Worm (Caenorhabditis elegans) whole organism, young adult: ENCODE data around the gene C34C12.1.

ENCODE experiments used
- B0261.1 ChIP-seq: sonication (generic microtip); optimal IDR thresholded peaks from 2 replicates; lab custom pipeline; 2016; ENCODE audit warnings: mild to moderate bottlenecking, missing genetic modification characterization, moderate library complexity, missing compliant biosample characterization
- F23B12.7 ChIP-seq: sonication (generic microtip); optimal IDR thresholded peaks from 2 replicates; lab custom pipeline; 2017; ENCODE audit warnings: missing genetic modification characterization, mild to moderate bottlenecking, missing compliant biosample characterization, antibody characterized with exemption, moderate library complexity; ENCODE audit not compliant: insufficient read depth
- F33H1.4 ChIP-seq: fragments of 200-800 bp; sonication (Bioruptor generic); IDR thresholded peaks from 2 replicates; pipeline ENCODE4 v1.3.6; 2022; ENCODE audit warnings: missing genetic modification reagents, missing genetic modification characterization, missing compliant biosample characterization
- F55B11.4 ChIP-seq: sonication (generic microtip); optimal IDR thresholded peaks from 2 replicates; lab custom pipeline; 2016; ENCODE audit warnings: missing compliant biosample characterization, missing genetic modification characterization, borderline replicate concordance; ENCODE audit not compliant: insufficient read depth
- F57C9.4 ChIP-seq: sonication (generic microtip); optimal IDR thresholded peaks from 2 replicates; lab custom pipeline; 2017; ENCODE audit warnings: mild to moderate bottlenecking, missing genetic modification characterization, missing compliant biosample characterization
- Y56A3A.18 ChIP-seq: fragments of 200-800 bp; sonication (Bioruptor generic); IDR thresholded peaks from 2 replicates; pipeline ENCODE4 v1.3.6; 2022; ENCODE audit warnings: missing genetic modification reagents, missing genetic modification characterization, missing compliant biosample characterization
- Y79H2A.3 ChIP-seq: fragments of 200-800 bp; sonication (Bioruptor generic); conservative IDR thresholded peaks from 2 replicates; pipeline ENCODE4 v1.3.6; 2022; ENCODE audit warnings: missing genetic modification reagents, missing genetic modification characterization, missing compliant biosample characterization
- aptf-3 ChIP-seq: fragments of 200-800 bp; sonication (Bioruptor generic); IDR thresholded peaks from 2 replicates; pipeline ENCODE4 v1.3.6; 2022; ENCODE audit warnings: missing genetic modification characterization, missing compliant biosample characterization
- attf-5 ChIP-seq: fragments of 200-800 bp; sonication (Bioruptor generic); optimal IDR thresholded peaks from 2 replicates; lab custom pipeline; 2018; ENCODE audit warnings: mild to moderate bottlenecking, missing genetic modification characterization, missing compliant biosample characterization
- cebp-2 ChIP-seq: fragments of 200-800 bp; sonication (Bioruptor generic); IDR thresholded peaks from 2 replicates; pipeline ENCODE4 v1.3.6; 2022; ENCODE audit warnings: missing genetic modification characterization, missing compliant biosample characterization
- ceh-79 ChIP-seq: sonication (generic microtip); optimal IDR thresholded peaks from 2 replicates; lab custom pipeline; 2017; ENCODE audit warnings: mild to moderate bottlenecking, missing genetic modification characterization, missing compliant biosample characterization
- chd-7 ChIP-seq: sonication (generic microtip); optimal IDR thresholded peaks from 2 replicates; lab custom pipeline; 2016; ENCODE audit warnings: mild to moderate bottlenecking, missing genetic modification characterization, moderate library complexity, missing compliant biosample characterization
- die-1 ChIP-seq: sonication (generic microtip); optimal IDR thresholded peaks from 2 replicates; lab custom pipeline; 2016; ENCODE audit warnings: missing genotype, mild to moderate bottlenecking, missing genetic modification characterization, missing compliant biosample characterization
- dox-1 ChIP-seq: fragments of 200-800 bp; sonication (Bioruptor generic); IDR thresholded peaks from 2 replicates; pipeline ENCODE4 v1.3.6; 2022; ENCODE audit warnings: missing genetic modification reagents, missing genetic modification characterization, missing compliant biosample characterization
- efl-1 ChIP-seq: fragments of 150-350 bp; optimal IDR thresholded peaks from 2 replicates; lab custom pipeline; 2014; ENCODE audit warnings: missing biosample characterization, missing genetic modification reagents, missing genetic modification characterization
- egrh-3 ChIP-seq: fragments of 200-800 bp; sonication (Bioruptor generic); IDR thresholded peaks from 2 replicates; pipeline ENCODE4 v1.3.6; 2022; ENCODE audit warnings: missing genetic modification reagents, missing genetic modification characterization, missing compliant biosample characterization
- ekl-4 ChIP-seq: fragments of 200-800 bp; sonication (Bioruptor generic); IDR thresholded peaks from 2 replicates; pipeline ENCODE4 v1.3.6; 2022; ENCODE audit warnings: missing genetic modification reagents, missing genetic modification characterization, missing compliant biosample characterization
- him-1 ChIP-seq: sonication (generic microtip); optimal IDR thresholded peaks from 2 replicates; lab custom pipeline; 2016; ENCODE audit warnings: missing genotype, missing genetic modification reagents, missing genetic modification characterization, missing compliant biosample characterization
- hlh-26 ChIP-seq: fragments of 200-800 bp; sonication (Bioruptor generic); conservative IDR thresholded peaks from 2 replicates; pipeline ENCODE4 v1.3.6; 2022; ENCODE audit warnings: missing genetic modification reagents, missing genetic modification characterization, missing compliant biosample characterization
- hmg-1.2 ChIP-seq: fragments of 200-800 bp; sonication (Bioruptor generic); IDR thresholded peaks from 2 replicates; pipeline ENCODE4 v1.3.6; 2022; ENCODE audit warnings: missing genetic modification reagents, missing genetic modification characterization, missing compliant biosample characterization
- hrde-1 ChIP-seq: sonication (generic microtip); optimal IDR thresholded peaks from 2 replicates; lab custom pipeline; 2016; ENCODE audit warnings: missing genetic modification characterization, mild to moderate bottlenecking, missing compliant biosample characterization, moderate library complexity, missing genotype, missing genetic modification reagents, borderline replicate concordance
- lin-26 ChIP-seq: fragments of 200-800 bp; sonication (Bioruptor generic); IDR thresholded peaks from 2 replicates; pipeline ENCODE4 v1.3.6; 2022; ENCODE audit warnings: missing genetic modification reagents, missing genetic modification characterization, missing compliant biosample characterization
- lin-35 ChIP-seq, 3 experiments: fragments of 150-350 bp in 2 of 3; sonication (generic microtip) in 1 of 3; optimal IDR thresholded peaks; 2 replicates each; lab custom pipeline; 2014 to 2018; ENCODE audit warnings: missing biosample characterization in 3 of 3, missing genetic modification characterization in 3 of 3, missing genetic modification reagents in 3 of 3
- lin-54 ChIP-seq: fragments of 200-800 bp; sonication (Bioruptor generic); optimal IDR thresholded peaks from 2 replicates; lab custom pipeline; 2018; ENCODE audit warnings: mild to moderate bottlenecking, missing genetic modification characterization, missing compliant biosample characterization
- lsl-1 ChIP-seq: fragments of 200-800 bp; sonication (Bioruptor generic); optimal IDR thresholded peaks from 2 replicates; lab custom pipeline; 2018; ENCODE audit warnings: mild to moderate bottlenecking, missing genetic modification characterization, moderate library complexity, missing compliant biosample characterization
- lsy-27 ChIP-seq: sonication (generic microtip); optimal IDR thresholded peaks from 2 replicates; lab custom pipeline; 2017; ENCODE audit warnings: missing genetic modification characterization, mild to moderate bottlenecking, missing compliant biosample characterization, antibody characterized with exemption, missing genotype, borderline replicate concordance; ENCODE audit not compliant: insufficient read depth
- madf-10 ChIP-seq: sonication (generic microtip); optimal IDR thresholded peaks from 2 replicates; lab custom pipeline; 2016; ENCODE audit warnings: mild to moderate bottlenecking, missing genetic modification characterization, missing compliant biosample characterization
- madf-6 ChIP-seq: fragments of 200-800 bp; sonication (Bioruptor generic); IDR thresholded peaks from 2 replicates; pipeline ENCODE4 v1.3.6; 2022; ENCODE audit warnings: missing genetic modification reagents, missing genetic modification characterization, missing compliant biosample characterization
- mcd-1 ChIP-seq: fragments of 200-800 bp; sonication (Bioruptor generic); IDR thresholded peaks from 2 replicates; pipeline ENCODE4 v1.3.6; 2022; ENCODE audit warnings: missing genetic modification reagents, missing genetic modification characterization, missing compliant biosample characterization
- mxl-1 ChIP-seq: sonication (generic microtip); optimal IDR thresholded peaks from 2 replicates; lab custom pipeline; 2016; ENCODE audit warnings: missing genetic modification characterization, missing compliant biosample characterization
- nhr-90 ChIP-seq: sonication (generic microtip); optimal IDR thresholded peaks from 2 replicates; lab custom pipeline; 2016; ENCODE audit warnings: missing genotype, mild to moderate bottlenecking, missing genetic modification characterization, missing compliant biosample characterization
- pbrm-1 ChIP-seq: fragments of 200-800 bp; sonication (Bioruptor generic); IDR thresholded peaks from 2 replicates; pipeline ENCODE4 v1.3.6; 2022; ENCODE audit warnings: missing genetic modification reagents, missing genetic modification characterization, missing compliant biosample characterization
- repo-1 ChIP-seq: sonication (generic microtip); optimal IDR thresholded peaks from 2 replicates; lab custom pipeline; 2017; ENCODE audit warnings: mild to moderate bottlenecking, missing genetic modification characterization, missing compliant biosample characterization
- rpc-1 ChIP-seq, 2 experiments: fragments of 150-350 bp in 1 of 2; sonication (generic microtip) in 1 of 2; optimal IDR thresholded peaks; 2 replicates each; lab custom pipeline; 2014 to 2018; ENCODE audit warnings: missing biosample characterization in 1 of 2, missing genetic modification characterization in 1 of 2, missing genetic modification reagents in 1 of 2, missing genotype in 1 of 2
- snpc-4 ChIP-seq, 5 experiments: fragments of 150-350 bp in 1 of 5; sonication (generic microtip) in 4 of 5; optimal IDR thresholded peaks; 2 replicates each; lab custom pipeline; 2014 to 2018; ENCODE audit warnings: missing genetic modification characterization in 5 of 5, missing biosample characterization in 3 of 5, antibody characterized with exemption in 2 of 5, mild to moderate bottlenecking in 2 of 5, missing compliant biosample characterization in 2 of 5, missing genotype in 2 of 5, moderate library complexity in 2 of 5, missing genetic modification reagents in 1 of 5
- somi-1 ChIP-seq: fragments of 200-800 bp; sonication (Bioruptor generic); optimal IDR thresholded peaks from 2 replicates; lab custom pipeline; 2018; ENCODE audit warnings: mild to moderate bottlenecking, missing genetic modification characterization, missing compliant biosample characterization
- tbp1 ChIP-seq: fragments of 200-800 bp; sonication (Bioruptor generic); optimal IDR thresholded peaks from 2 replicates; lab custom pipeline; 2018; ENCODE audit warnings: mild to moderate bottlenecking, missing genetic modification characterization, missing compliant biosample characterization
- unc-62 ChIP-seq: fragments of 150-350 bp; optimal IDR thresholded peaks from 2 replicates; lab custom pipeline; 2014; ENCODE audit warnings: missing biosample characterization, missing genetic modification reagents, missing genetic modification characterization
- zim-3 ChIP-seq: sonication (generic microtip); optimal IDR thresholded peaks from 2 replicates; lab custom pipeline; 2017; ENCODE audit warnings: mild to moderate bottlenecking, missing genetic modification characterization, moderate library complexity, missing compliant biosample characterization
- ztf-18 ChIP-seq: sonication (generic microtip); optimal IDR thresholded peaks from 2 replicates; lab custom pipeline; 2016; ENCODE audit warnings: missing genotype, mild to moderate bottlenecking, missing genetic modification characterization, missing compliant biosample characterization
- ztf-25 ChIP-seq: fragments of 200-800 bp; sonication (Bioruptor generic); IDR thresholded peaks from 2 replicates; pipeline ENCODE4 v1.3.6; 2022; ENCODE audit warnings: missing genetic modification reagents, missing genetic modification characterization, missing compliant biosample characterization
- ztf-26 ChIP-seq: sonication (generic microtip); optimal IDR thresholded peaks from 2 replicates; lab custom pipeline; 2017; ENCODE audit warnings: missing genetic modification characterization, missing compliant biosample characterization
- ztf-6 ChIP-seq: fragments of 200-800 bp; sonication (Bioruptor generic); IDR thresholded peaks from 2 replicates; pipeline ENCODE4 v1.3.6; 2022; ENCODE audit warnings: missing genetic modification reagents, missing genetic modification characterization, missing compliant biosample characterization

Gene C34C12.1

ce11 chrIII:3426741-3427140 lies 27.4 kb upstream of the C34C12.1 start (continued):
- TF ChIP-seq hrde-1 (tag; lab: Kevin White, UChicago) = peak; percentile 2
- TF ChIP-seq mcd-1 (GFP tag; lab: Robert Waterston, UW) = peak; percentile 64
- TF ChIP-seq aptf-3 (GFP tag; lab: Robert Waterston, UW) = peak; percentile 85; the same call in 1 of the 2 replicates
- peak; percentile 32 for TF ChIP-seq lin-54 (GFP tag; lab: Kevin White, UChicago)
- peak; percentile 69; the same call in 1 of the 2 replicates for TF ChIP-seq pbrm-1 (GFP tag; lab: Robert Waterston, UW)
- TF ChIP-seq egrh-3 (GFP tag; lab: Robert Waterston, UW) = peak; percentile 64; the same call in 1 of the 2 replicates
- peak; percentile 90 for TF ChIP-seq tbp1 (GFP tag; lab: Kevin White, UChicago)
- no peak for TF ChIP-seq hlh-26 (GFP tag; lab: Robert Waterston, UW)
- TF ChIP-seq lin-35 (GFP tag; optimal IDR thresholded peaks at IDR 0.05; lab: Kevin White, UChicago) = no peak
- peak; percentile 88 for TF ChIP-seq lin-26
- no peak for TF ChIP-seq unc-62 (GFP tag; lab: Kevin White, UChicago)
- no peak for TF ChIP-seq ztf-26 (tag; lab: Kevin White, UChicago)
- TF ChIP-seq madf-10 = no peak
- peak; percentile 55 for TF ChIP-seq rpc-1 (optimal IDR thresholded peaks at IDR 0.05; lab: Kevin White, UChicago)
- TF ChIP-seq rpc-1 (tag; optimal IDR thresholded peaks at IDR 0.05; lab: Kevin White, UChicago) = peak; percentile 71
- no peak for TF ChIP-seq ceh-79 (tag; lab: Kevin White, UChicago)
- no peak for TF ChIP-seq F57C9.4
- no peak for TF ChIP-seq snpc-4 (GFP tag; optimal IDR thresholded peaks at IDR 0.05; lab: Kevin White, UChicago)
- TF ChIP-seq snpc-4 (tag; optimal IDR thresholded peaks at IDR 0.05; lab: Kevin White, UChicago) = peak in 1 of 4 experiments; percentile 5
- TF ChIP-seq cebp-2 (GFP tag; lab: Robert Waterston, UW) = no peak
- TF ChIP-seq B0261.1 = peak; percentile 71
- peak; percentile 46 for TF ChIP-seq die-1 (tag; lab: Kevin White, UChicago)
- no peak for TF ChIP-seq zim-3 (tag; lab: Kevin White, UChicago)
- TF ChIP-seq hmg-1.2 (GFP tag; lab: Robert Waterston, UW) = peak; percentile 34; the same call in 1 of the 2 replicates
- no peak for TF ChIP-seq somi-1 (GFP tag; lab: Kevin White, UChicago)
- peak; percentile 65; the same call in 1 of the 2 replicates for TF ChIP-seq ekl-4 (GFP tag; lab: Robert Waterston, UW)
- TF ChIP-seq madf-6 (GFP tag; lab: Robert Waterston, UW) = peak; percentile 47; the same call in 1 of the 2 replicates
- TF ChIP-seq lsy-27 = no peak
- TF ChIP-seq him-1 = peak; percentile 22
- peak; percentile 30; the same call in 1 of the 2 replicates for TF ChIP-seq F33H1.4 (GFP tag; lab: Robert Waterston, UW)
- no peak for TF ChIP-seq F23B12.7 (tag; lab: Kevin White, UChicago)
- peak; percentile 7 for TF ChIP-seq nhr-90 (tag; lab: Kevin White, UChicago)
- peak; percentile 74; the same call in 1 of the 2 replicates for TF ChIP-seq dox-1 (GFP tag; lab: Robert Waterston, UW)
- TF ChIP-seq chd-7 (tag; lab: Kevin White, UChicago) = peak; percentile 40
- TF ChIP-seq ztf-25 (GFP tag; lab: Robert Waterston, UW) = 0 out of 2 replicates have a peak, but pooled peaks have one; percentile 37
- TF ChIP-seq ztf-18 (tag; lab: Kevin White, UChicago) = peak; percentile 36
- peak; percentile 43 for TF ChIP-seq repo-1
- peak; percentile 42 for TF ChIP-seq lsl-1 (GFP tag; lab: Kevin White, UChicago)
- TF ChIP-seq F55B11.4 (tag; lab: Kevin White, UChicago) = no peak
- peak; percentile 20 for TF ChIP-seq attf-5
- TF ChIP-seq ztf-6 = peak; percentile 62; the same call in 1 of the 2 replicates
- no peak for TF ChIP-seq mxl-1 (tag; lab: Kevin White, UChicago)
- no peak for TF ChIP-seq efl-1 (GFP tag; lab: Kevin White, UChicago)
- no peak for TF ChIP-seq Y79H2A.3 (GFP tag; lab: Robert Waterston, UW)
- TF ChIP-seq Y56A3A.18 = 0 out of 2 replicates have a peak, but pooled peaks have one; percentile 42
